Worm (Caenorhabditis elegans): ENCODE results near the gene T02C5.1.

DNA sequence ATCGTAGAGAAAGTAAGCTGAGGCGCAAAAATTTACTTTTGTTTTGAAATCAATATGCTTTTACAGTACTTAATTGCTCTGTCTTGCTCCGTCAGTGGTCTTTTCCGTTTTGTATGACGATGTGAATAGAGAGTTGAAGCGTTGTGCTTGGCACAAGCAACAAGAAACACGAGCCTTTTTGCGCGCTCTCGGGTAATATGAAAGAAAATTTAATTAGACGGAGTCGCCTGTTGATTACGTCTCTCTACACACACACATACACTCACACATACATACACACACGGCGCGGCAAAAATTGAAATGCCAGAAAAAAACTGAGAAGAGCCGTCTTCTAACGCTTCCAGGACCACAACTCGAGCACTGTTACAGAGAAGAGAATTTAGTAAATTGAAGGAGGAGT is 35.1 kb downstream of the T02C5.1 start:
- TF ChIP-seq ceh-44 (GFP tag; IDR thresholded peaks at IDR 0.05) (no peak), fos-1 (tag; optimal IDR thresholded peaks at IDR 0.05) (no peak), ceh-28 (tag; optimal IDR thresholded peaks at IDR 0.05) (no peak), saeg-2 (GFP tag; IDR thresholded peaks at IDR 0.05) (no peak), T20F7.1 (GFP tag; optimal IDR thresholded peaks at IDR 0.05) (no peak), unc-39 (tag; optimal IDR thresholded peaks at IDR 0.05) (no peak), daf-12 (tag; optimal IDR thresholded peaks at IDR 0.05) (no peak), cey-2 (tag; optimal IDR thresholded peaks at IDR 0.05; ENCODE audit: borderline replicate concordance, insufficient read depth) (no peak)

Measured in whole organism, L4 larva.